Worm (Caenorhabditis elegans) whole organism, L4 larva: ENCODE results near the gene F58F9.6.

Source experiments
- dpl-1 ChIP-seq: fragments of 150-350 bp; optimal IDR thresholded peaks from 2 replicates; lab custom pipeline; 2014; ENCODE audit warnings: missing biosample characterization, missing genetic modification reagents, missing genetic modification characterization
- hlh-11 ChIP-seq: fragments of 200-800 bp; sonication (Bioruptor generic); optimal IDR thresholded peaks from 2 replicates; lab custom pipeline; 2018; ENCODE audit warnings: mild to moderate bottlenecking, missing genetic modification characterization, missing compliant biosample characterization
- jun-1 ChIP-seq: fragments of 150-350 bp; optimal IDR thresholded peaks from 2 replicates; lab custom pipeline; 2014; ENCODE audit warnings: missing biosample characterization, missing genetic modification reagents, missing genetic modification characterization
- lsy-2 ChIP-seq, 2 experiments: fragments of 150-350 bp in 1 of 2; sonication (generic microtip) in 1 of 2; optimal IDR thresholded peaks; 2 replicates each; lab custom pipeline; 2014 to 2017; ENCODE audit warnings: missing biosample characterization in 2 of 2, missing genetic modification characterization in 2 of 2
- php-3 ChIP-seq: fragments of 200-800 bp; sonication (Bioruptor generic); IDR thresholded peaks from 2 replicates; pipeline ENCODE4 v1.3.6; 2022; ENCODE audit warnings: missing genetic modification reagents, missing genetic modification characterization, missing compliant biosample characterization
- unc-130 ChIP-seq: sonication (generic microtip); optimal IDR thresholded peaks from 2 replicates; lab custom pipeline; 2016; ENCODE audit warnings: missing genetic modification reagents, missing genetic modification characterization, missing compliant biosample characterization

- TF ChIP-seq php-3 (GFP tag; lab: Robert Waterston, UW) = no peak
- TF ChIP-seq dpl-1 (GFP tag; lab: Kevin White, UChicago) = no peak
- no peak for TF ChIP-seq jun-1 (tag; lab: Kevin White, UChicago)
- no peak for TF ChIP-seq lsy-2 (tag; optimal IDR thresholded peaks at IDR 0.05; lab: Kevin White, UChicago)
- no peak for TF ChIP-seq unc-130
- TF ChIP-seq hlh-11 (tag; lab: Kevin White, UChicago) = no peak
These were observed 12.3 kb downstream of the F58F9.6 start, which contains the start of gene C49A9.2 for ce11 chrIV:6225143-6225542.
